Fruit fly (Drosophila melanogaster): Measurements from ENCODE around the gene CG31904.

CG31904 gene

DNA sequence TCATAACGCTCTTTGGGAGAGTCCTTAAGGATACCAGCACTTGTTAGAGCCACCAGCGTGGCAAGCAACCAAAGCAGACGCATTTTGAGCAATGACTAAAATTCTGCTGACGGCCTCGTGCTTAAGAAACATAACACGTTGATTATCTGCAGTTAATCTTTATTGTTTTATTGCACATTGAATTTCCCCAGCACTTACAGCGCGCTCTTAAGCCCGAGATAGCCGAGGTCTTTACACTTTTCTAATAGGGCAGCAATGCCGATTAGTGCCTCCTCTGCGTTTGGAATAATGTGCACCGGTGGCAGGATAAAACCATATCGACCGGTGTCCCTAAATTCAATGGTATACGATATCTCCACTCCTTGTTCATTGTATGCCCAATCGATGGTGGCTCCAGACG is 47.6 kb downstream of the CG31904 start, which contains the start of gene CG18585:
Gene CG18585 (minus strand): TSS at position 101 of the 400 bp plus-strand sequence.
- no peak for TF ChIP-seq CG17801 (GFP tag; optimal IDR thresholded peaks at IDR 0.05; ENCODE audit: partially characterized antibody)

DNA sequence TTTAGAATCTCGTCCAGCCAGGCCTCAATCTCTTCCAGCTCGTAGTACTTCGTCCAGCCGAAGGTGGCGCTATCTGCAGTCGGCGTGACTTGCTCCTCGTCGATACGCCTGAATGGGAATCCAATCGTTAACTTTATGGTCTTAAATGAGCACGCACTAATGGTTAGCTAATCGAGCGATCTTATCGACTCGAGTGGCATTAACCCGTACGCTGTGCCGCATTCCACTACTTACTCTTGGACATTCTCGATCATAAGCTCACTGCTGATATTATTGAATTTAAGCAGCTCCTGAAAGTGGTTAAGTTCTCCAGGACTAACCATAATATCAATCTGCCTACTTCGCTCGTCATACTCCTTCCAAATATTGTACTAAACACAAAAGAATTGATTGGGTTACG is 48.2 kb downstream of the CG31904 start:
- no peak for TF ChIP-seq CG17801 (GFP tag; optimal IDR thresholded peaks at IDR 0.05; ENCODE audit: partially characterized antibody)

DNA sequence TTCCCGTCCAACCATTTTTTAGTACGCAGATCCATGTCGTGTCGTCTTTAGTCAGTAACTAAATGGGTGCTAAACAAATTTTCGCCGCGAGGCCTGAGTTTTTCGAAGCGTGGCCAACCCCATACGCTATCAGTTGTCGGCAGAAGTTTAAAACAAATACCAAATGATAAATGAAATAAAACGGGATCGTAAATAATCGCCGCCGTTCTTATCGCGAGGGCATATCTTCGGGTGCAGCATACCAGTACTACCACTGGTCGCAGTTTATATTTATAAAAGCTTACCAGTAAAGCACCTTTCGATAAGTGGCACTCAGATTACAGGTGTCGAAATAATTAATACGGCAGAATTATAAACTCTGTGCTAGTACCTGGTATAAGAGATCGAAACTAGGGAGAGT is 53.3 kb downstream of the CG31904 start:
- no peak for TF ChIP-seq CG17801 (GFP tag; optimal IDR thresholded peaks at IDR 0.05; ENCODE audit: partially characterized antibody)

Measured in ovary, adult (tissue).